Fruit fly (Drosophila melanogaster) whole organism, embryonic: ENCODE results near the gene mthl2.

Experiments
- CG10654 ChIP-seq: fragments of 200-800 bp; sonication (Bioruptor generic); optimal IDR thresholded peaks from 2 replicates; lab custom pipeline; 2016; ENCODE audit warnings: missing biosample characterization, missing genetic modification characterization
- CG12071 ChIP-seq: fragments of 200-800 bp; sonication (Bioruptor generic); optimal IDR thresholded peaks from 3 replicates; lab custom pipeline; 2018; ENCODE audit warnings: missing biosample characterization, mild to moderate bottlenecking, missing genetic modification characterization
- CG14965 ChIP-seq: fragments of 200-800 bp; sonication (Bioruptor generic); optimal IDR thresholded peaks from 2 replicates; lab custom pipeline; 2016; ENCODE audit warnings: missing biosample characterization, missing genetic modification characterization, borderline replicate concordance
- CG15514 ChIP-seq: fragments of 200-800 bp; sonication (Bioruptor generic); optimal IDR thresholded peaks from 3 replicates; lab custom pipeline; 2017; ENCODE audit warnings: missing biosample characterization, missing genetic modification characterization, mild to moderate bottlenecking, moderate library complexity, missing genetic modification reagents
- CG17568 ChIP-seq: fragments of 200-800 bp; sonication (Bioruptor generic); optimal IDR thresholded peaks from 2 replicates; lab custom pipeline; 2018; ENCODE audit warnings: missing biosample characterization, mild to moderate bottlenecking, missing genetic modification characterization, moderate library complexity
- CG17912 ChIP-seq: fragments of 200-800 bp; sonication (Bioruptor generic); optimal IDR thresholded peaks from 2 replicates; lab custom pipeline; 2018; ENCODE audit warnings: missing biosample characterization, mild to moderate bottlenecking, missing genetic modification characterization
- CG1792 ChIP-seq: fragments of 200-800 bp; sonication (Bioruptor generic); optimal IDR thresholded peaks from 2 replicates; lab custom pipeline; 2016; ENCODE audit warnings: missing biosample characterization, missing genetic modification characterization
- CG2120 ChIP-seq: fragments of 200-800 bp; sonication (Bioruptor generic); optimal IDR thresholded peaks from 3 replicates; lab custom pipeline; 2016; ENCODE audit warnings: missing biosample characterization, missing genetic modification characterization
- CG30403 ChIP-seq: fragments of 200-800 bp; sonication (Bioruptor generic); optimal IDR thresholded peaks from 3 replicates; lab custom pipeline; 2016; ENCODE audit warnings: missing biosample characterization, missing genetic modification characterization
- CG30431 ChIP-seq: fragments of 200-800 bp; sonication (Bioruptor generic); optimal IDR thresholded peaks from 2 replicates; lab custom pipeline; 2017; ENCODE audit warnings: missing biosample characterization, missing genetic modification characterization
- CG32772 ChIP-seq: fragments of 200-800 bp; sonication (Bioruptor generic); IDR thresholded peaks from 2 replicates; pipeline ENCODE4 v1.3.6; 2022; ENCODE audit warnings: missing biosample characterization, missing genetic modification characterization
- CG3407 ChIP-seq: fragments of 200-800 bp; sonication (Bioruptor generic); optimal IDR thresholded peaks from 2 replicates; lab custom pipeline; 2018; ENCODE audit warnings: missing biosample characterization, mild to moderate bottlenecking, missing genetic modification characterization
- CG6689 ChIP-seq: fragments of 200-800 bp; sonication (Bioruptor generic); IDR thresholded peaks from 2 replicates; pipeline ENCODE4 v1.3.6; 2022; ENCODE audit warnings: missing biosample characterization, missing genetic modification characterization
- CG7839 ChIP-seq: fragments of 200-800 bp; sonication (Bioruptor generic); optimal IDR thresholded peaks from 3 replicates; lab custom pipeline; 2018; ENCODE audit warnings: missing biosample characterization, mild to moderate bottlenecking, missing genetic modification characterization, moderate library complexity
- CG8359 ChIP-seq: fragments of 200-800 bp; sonication (Bioruptor generic); optimal IDR thresholded peaks from 2 replicates; lab custom pipeline; 2017; ENCODE audit warnings: missing biosample characterization, mild to moderate bottlenecking, missing genetic modification characterization, borderline replicate concordance
- CG8478 ChIP-seq: fragments of >200 bp; optimal IDR thresholded peaks from 2 replicates; lab custom pipeline; 2018
- Dek ChIP-seq: fragments of 200-800 bp; sonication (Bioruptor generic); optimal IDR thresholded peaks from 3 replicates; lab custom pipeline; 2019; ENCODE audit warnings: missing biosample characterization, mild to moderate bottlenecking, missing genetic modification characterization, moderate library complexity
- Doc2 ChIP-seq: fragments of 200-800 bp; sonication (Bioruptor generic); IDR thresholded peaks from 2 replicates; pipeline ENCODE4 v1.3.6; 2022; ENCODE audit warnings: missing biosample characterization, missing genetic modification characterization
- Drgx ChIP-seq: fragments of 200-800 bp; sonication (Bioruptor generic); IDR thresholded peaks from 2 replicates; pipeline ENCODE4 v1.3.6; 2022; ENCODE audit warnings: missing biosample characterization, missing genetic modification characterization
- Fer3 ChIP-seq: fragments of 200-800 bp; sonication (Bioruptor generic); optimal IDR thresholded peaks from 2 replicates; lab custom pipeline; 2018; ENCODE audit warnings: missing biosample characterization, mild to moderate bottlenecking, missing genetic modification characterization, moderate library complexity
- H15 ChIP-seq: fragments of 200-800 bp; sonication (Bioruptor generic); IDR thresholded peaks from 3 replicates; pipeline ENCODE4 v1.3.6; 2022; ENCODE audit warnings: missing biosample characterization, missing genetic modification characterization
- HHEX ChIP-seq: fragments of 200-800 bp; sonication (Bioruptor generic); optimal IDR thresholded peaks from 3 replicates; lab custom pipeline; 2017; ENCODE audit warnings: missing biosample characterization, mild to moderate bottlenecking, missing genetic modification characterization, missing genetic modification reagents
- Hey ChIP-seq: fragments of 200-800 bp; sonication (Bioruptor generic); optimal IDR thresholded peaks from 3 replicates; lab custom pipeline; 2018; ENCODE audit warnings: missing biosample characterization, mild to moderate bottlenecking, missing genetic modification characterization
- Hr78 ChIP-seq, 2 experiments: fragments of 200-800 bp in 1 of 2; fragments of >200 bp in 1 of 2; sonication (Bioruptor generic) in 1 of 2; optimal IDR thresholded peaks; 2 replicates each; lab custom pipeline; 2017 to 2019; ENCODE audit warnings: missing biosample characterization in 2 of 2, missing genetic modification characterization in 2 of 2, mild to moderate bottlenecking in 1 of 2, moderate library complexity in 1 of 2
- NC2β ChIP-seq: fragments of 200-800 bp; sonication (Bioruptor generic); optimal IDR thresholded peaks from 2 replicates; lab custom pipeline; 2016; ENCODE audit warnings: missing biosample characterization, missing genetic modification characterization
- PHDP ChIP-seq: fragments of 200-800 bp; sonication (Bioruptor generic); optimal IDR thresholded peaks from 3 replicates; lab custom pipeline; 2018; ENCODE audit warnings: missing biosample characterization, mild to moderate bottlenecking, missing genetic modification characterization, moderate library complexity
- Tbp ChIP-seq: fragments of >200 bp; optimal IDR thresholded peaks from 2 replicates; lab custom pipeline; 2018; ENCODE audit warnings: missing biosample characterization, missing genetic modification characterization
- Usf ChIP-seq: fragments of 200-800 bp; sonication (Bioruptor generic); optimal IDR thresholded peaks from 2 replicates; lab custom pipeline; 2017; ENCODE audit warnings: missing genotype, missing biosample characterization, missing genetic modification characterization
- dm ChIP-seq: fragments of 200-800 bp; sonication (Bioruptor generic); optimal IDR thresholded peaks from 3 replicates; lab custom pipeline; 2016; ENCODE audit warnings: missing biosample characterization, missing genetic modification characterization
- dmrt11E ChIP-seq: fragments of 200-800 bp; sonication (Bioruptor generic); optimal IDR thresholded peaks from 3 replicates; lab custom pipeline; 2018; ENCODE audit warnings: missing biosample characterization, mild to moderate bottlenecking, missing genetic modification characterization, moderate library complexity
- esg ChIP-seq: fragments of 200-800 bp; sonication (Bioruptor generic); conservative IDR thresholded peaks from 2 replicates; pipeline ENCODE4 v1.3.6; 2022; ENCODE audit warnings: missing biosample characterization, missing genetic modification characterization
- fd102C ChIP-seq: fragments of 200-800 bp; sonication (Bioruptor generic); optimal IDR thresholded peaks from 2 replicates; lab custom pipeline; 2018; ENCODE audit warnings: missing biosample characterization, mild to moderate bottlenecking, missing genetic modification characterization, moderate library complexity
- fd3F ChIP-seq: fragments of 200-800 bp; sonication (Bioruptor generic); optimal IDR thresholded peaks from 2 replicates; lab custom pipeline; 2018; ENCODE audit warnings: missing biosample characterization, mild to moderate bottlenecking, missing genetic modification characterization, moderate library complexity
- fd96Cb ChIP-seq: fragments of 200-800 bp; sonication (Bioruptor generic); optimal IDR thresholded peaks from 2 replicates; lab custom pipeline; 2018; ENCODE audit warnings: missing biosample characterization, mild to moderate bottlenecking, missing genetic modification characterization, moderate library complexity
- fu2 ChIP-seq: fragments of 200-800 bp; sonication (Bioruptor generic); optimal IDR thresholded peaks from 2 replicates; lab custom pipeline; 2016; ENCODE audit warnings: missing biosample characterization, missing genetic modification characterization
- gce ChIP-seq: fragments of 200-800 bp; sonication (Bioruptor generic); IDR thresholded peaks from 3 replicates; pipeline ENCODE4 v1.3.6; 2022; ENCODE audit warnings: missing biosample characterization, missing genetic modification characterization
- hbn ChIP-seq: fragments of 200-800 bp; sonication (Bioruptor generic); IDR thresholded peaks from 2 replicates; pipeline ENCODE4 v1.3.6; 2022; ENCODE audit warnings: missing biosample characterization, missing genetic modification characterization; ENCODE audit not compliant: partially characterized antibody
- lov ChIP-seq, 2 experiments: fragments of 200-800 bp in 1 of 2; fragments of >200 bp in 1 of 2; sonication (Bioruptor generic) in 1 of 2; IDR thresholded peaks in 1 of 2; optimal IDR thresholded peaks in 1 of 2; 2 replicates in 1 of 2; 3 replicates in 1 of 2; pipeline versions ENCODE4 v1.3.6 to Lab custom; 2017 to 2022; ENCODE audit warnings: missing biosample characterization in 1 of 2, missing genetic modification characterization in 1 of 2
- luna ChIP-seq: fragments of 200-800 bp; sonication (Bioruptor generic); optimal IDR thresholded peaks from 2 replicates; lab custom pipeline; 2016; ENCODE audit warnings: missing biosample characterization, missing genetic modification characterization
- mirr ChIP-seq: fragments of 200-800 bp; sonication (Bioruptor generic); optimal IDR thresholded peaks from 3 replicates; lab custom pipeline; 2018; ENCODE audit warnings: missing biosample characterization, mild to moderate bottlenecking, missing genetic modification characterization
- oc ChIP-seq: fragments of 200-800 bp; sonication (Bioruptor generic); optimal IDR thresholded peaks from 2 replicates; lab custom pipeline; 2018; ENCODE audit warnings: missing biosample characterization, mild to moderate bottlenecking, missing genetic modification characterization, moderate library complexity
- onecut ChIP-seq: fragments of 200-800 bp; sonication (Bioruptor generic); IDR thresholded peaks from 2 replicates; pipeline ENCODE4 v1.3.6; 2022; ENCODE audit warnings: missing biosample characterization, missing genetic modification characterization
- pan ChIP-seq, 4 experiments: fragments of >200 bp in 3 of 4; fragments of 200-800 bp in 1 of 4; sonication (Bioruptor generic) in 1 of 4; optimal IDR thresholded peaks in 3 of 4; IDR thresholded peaks in 1 of 4; 2 replicates each; pipeline versions ENCODE4 v1.3.6 to Lab custom; 2017 to 2022; ENCODE audit warnings: missing biosample characterization in 2 of 4, missing genetic modification characterization in 2 of 4, mixed read lengths in 1 of 4
- rib ChIP-seq: fragments of 200-800 bp; sonication (Bioruptor generic); IDR thresholded peaks from 2 replicates; pipeline ENCODE4 v1.3.6; 2022; ENCODE audit warnings: missing biosample characterization, missing genetic modification characterization
- tio ChIP-seq: fragments of 200-800 bp; sonication (Bioruptor generic); optimal IDR thresholded peaks from 2 replicates; lab custom pipeline; 2017; ENCODE audit warnings: missing biosample characterization, missing genetic modification characterization, inconsistent platforms
- trh ChIP-seq: fragments of 200-800 bp; sonication (Bioruptor generic); optimal IDR thresholded peaks from 2 replicates; lab custom pipeline; 2016; ENCODE audit warnings: missing biosample characterization, missing genetic modification characterization
- vvl ChIP-seq: fragments of 200-800 bp; sonication (Bioruptor generic); IDR thresholded peaks from 2 replicates; pipeline ENCODE4 v1.3.6; 2022; ENCODE audit warnings: missing biosample characterization, missing genetic modification characterization
- zen ChIP-seq: fragments of 200-800 bp; sonication (Bioruptor generic); optimal IDR thresholded peaks from 3 replicates; lab custom pipeline; 2018; ENCODE audit warnings: missing biosample characterization, mild to moderate bottlenecking, missing genetic modification characterization, moderate library complexity
- zfh2 ChIP-seq: fragments of 200-800 bp; sonication (Bioruptor generic); optimal IDR thresholded peaks from 2 replicates; lab custom pipeline; 2016; ENCODE audit warnings: missing biosample characterization, missing genetic modification characterization

Gene mthl2

DNA sequence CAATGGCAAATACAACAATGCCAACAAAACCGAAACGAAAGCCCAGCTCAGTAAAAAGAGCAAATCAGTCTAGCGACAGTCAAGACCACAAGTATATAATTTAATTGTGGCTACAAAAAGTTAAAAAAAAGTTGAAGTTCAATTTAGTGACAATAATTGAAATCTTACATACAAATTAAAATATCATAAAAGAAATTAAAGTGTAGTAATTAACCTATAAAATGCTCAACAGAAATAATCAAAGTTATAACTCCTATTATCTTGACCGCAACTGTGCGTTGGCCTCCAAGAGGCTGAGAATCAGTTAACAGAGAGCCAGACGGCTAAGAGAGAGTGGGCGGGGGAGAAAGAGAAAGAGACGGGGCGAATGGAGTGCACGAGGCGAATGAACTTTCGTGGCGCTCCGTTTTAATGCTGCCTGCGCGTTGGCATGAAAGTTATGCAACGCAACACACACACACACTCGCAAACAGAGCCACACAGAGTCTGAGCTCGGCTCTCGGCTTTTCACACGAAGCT lies 7.2 kb downstream of the mthl2 start (continued):
- TF ChIP-seq CG12071 (GFP tag; lab: Kevin White, UChicago) (no peak), CG30403 (peak; percentile 82), pan (optimal IDR thresholded peaks at IDR 0.05; lab: Kevin White, UChicago) (no peak), pan (GFP tag; optimal IDR thresholded peaks at IDR 0.05 in 1 of 2, IDR thresholded peaks at IDR 0.05 in 1 of 2) (peak in 1 of 2 experiments; percentile 66), CG10654 (GFP tag; lab: Kevin White, UChicago) (peak; percentile 57), CG32772 (GFP tag; lab: Robert Waterston, UW) (peak; percentile 43; the same call in 1 of the 2 replicates), fu2 (GFP tag; lab: Kevin White, UChicago) (no peak), tio (GFP tag; lab: Kevin White, UChicago) (peak; percentile 68), NC2β (peak; percentile 42), CG6689 (GFP tag; lab: Robert Waterston, UW) (peak; percentile 83), Tbp (GFP tag; lab: Kevin White, UChicago) (no peak), zen (tag; lab: Kevin White, UChicago) (peak; percentile 52), CG7839 (tag; lab: Kevin White, UChicago) (peak; percentile 82), Fer3 (tag; lab: Kevin White, UChicago) (peak; percentile 63), dmrt11E (tag; lab: Kevin White, UChicago) (peak; percentile 86), Hr78 (GFP tag; optimal IDR thresholded peaks at IDR 0.05; lab: Kevin White, UChicago) (peak in 1 of 2 experiments; percentile 78), dm (GFP tag; lab: Kevin White, UChicago) (peak; percentile 39), CG14965 (no peak), mirr (GFP tag; lab: Kevin White, UChicago) (no peak), Dek (tag; lab: Kevin White, UChicago) (peak; percentile 70), CG17912 (GFP tag; lab: Kevin White, UChicago) (no peak), CG8478 (lab: Kevin White, UChicago) (no peak), fd102C (GFP tag; lab: Kevin White, UChicago) (no peak), Doc2 (0 out of 2 replicates have a peak, but pooled peaks have one; percentile 10), H15 (GFP tag; lab: Robert Waterston, UW) (peak; percentile 64), esg (GFP tag; lab: Robert Waterston, UW) (peak; percentile 77), CG1792 (GFP tag; lab: Kevin White, UChicago) (no peak), lov (optimal IDR thresholded peaks at IDR 0.05; lab: Kevin White, UChicago) (no peak), lov (GFP tag; IDR thresholded peaks at IDR 0.05; lab: Robert Waterston, UW) (0 out of 3 replicates have a peak, but pooled peaks have one; percentile 76), Hey (tag; lab: Kevin White, UChicago) (no peak), CG17568 (GFP tag; lab: Kevin White, UChicago) (peak; percentile 73), vvl (peak; percentile 92), Drgx (GFP tag; lab: Robert Waterston, UW) (peak; percentile 89), CG2120 (GFP tag; lab: Kevin White, UChicago) (peak; percentile 29), CG8359 (GFP tag; lab: Kevin White, UChicago) (peak; percentile 47), gce (GFP tag; lab: Robert Waterston, UW) (0 out of 3 replicates have a peak, but pooled peaks have one; percentile 57), fd3F (peak; percentile 42), Usf (GFP tag; lab: Kevin White, UChicago) (peak; percentile 33), luna (GFP tag; lab: Kevin White, UChicago) (no peak), oc (tag; lab: Kevin White, UChicago) (peak; percentile 86), onecut (GFP tag; lab: Robert Waterston, UW) (peak; percentile 72), HHEX (GFP tag; lab: Kevin White, UChicago) (peak; percentile 63), CG30431 (peak; percentile 45), PHDP (peak; percentile 90), hbn (no peak), CG15514 (peak; percentile 9), zfh2 (GFP tag; lab: Kevin White, UChicago) (no peak), rib (no peak), fd96Cb (tag; lab: Kevin White, UChicago) (peak; percentile 89), trh (peak; percentile 55), CG3407 (GFP tag; lab: Kevin White, UChicago) (peak; percentile 81)
